Fruit fly (Drosophila melanogaster) whole organism, embryonic: ENCODE results near the gene Gga.

Experiments used
- Aef1 ChIP-seq: fragments of 200-800 bp; sonication (Bioruptor generic); IDR thresholded peaks from 3 replicates; pipeline ENCODE4 v1.3.6; 2022; ENCODE audit warnings: missing biosample characterization, missing genetic modification characterization
- B-H2 ChIP-seq: fragments of 200-800 bp; sonication (Bioruptor generic); optimal IDR thresholded peaks from 2 replicates; lab custom pipeline; 2018; ENCODE audit warnings: missing biosample characterization, mild to moderate bottlenecking, missing genetic modification characterization
- BEAF-32 ChIP-seq: fragments of 200-800 bp; sonication (Bioruptor generic); optimal IDR thresholded peaks from 3 replicates; lab custom pipeline; 2017; ENCODE audit warnings: missing biosample characterization, missing genetic modification characterization, mild to moderate bottlenecking, moderate library complexity, missing genetic modification reagents
- CG10267 ChIP-seq: fragments of 200-800 bp; sonication (Bioruptor generic); optimal IDR thresholded peaks from 2 replicates; lab custom pipeline; 2018; ENCODE audit warnings: missing biosample characterization, mild to moderate bottlenecking, missing genetic modification characterization, moderate library complexity
- CG12659 ChIP-seq: fragments of 200-800 bp; sonication (Bioruptor generic); optimal IDR thresholded peaks from 3 replicates; lab custom pipeline; 2017; ENCODE audit warnings: mild to moderate bottlenecking, missing biosample characterization, missing genetic modification reagents, missing genetic modification characterization
- CG12942 ChIP-seq: fragments of 200-800 bp; sonication (Bioruptor generic); optimal IDR thresholded peaks from 3 replicates; lab custom pipeline; 2016; ENCODE audit warnings: missing biosample characterization, missing genetic modification characterization
- CG14860 ChIP-seq: fragments of 200-800 bp; sonication (Bioruptor generic); IDR thresholded peaks from 3 replicates; pipeline ENCODE4 v1.3.6; 2022; ENCODE audit warnings: missing biosample characterization, missing genetic modification characterization; ENCODE audit not compliant: partially characterized antibody
- CG17829 ChIP-seq: fragments of 200-800 bp; optimal IDR thresholded peaks from 2 replicates; lab custom pipeline; 2019; ENCODE audit warnings: missing biosample characterization, mild to moderate bottlenecking, missing genetic modification characterization, moderate library complexity
- CG2116 ChIP-seq: fragments of 200-800 bp; sonication (Bioruptor generic); optimal IDR thresholded peaks from 3 replicates; lab custom pipeline; 2018; ENCODE audit warnings: missing biosample characterization, mild to moderate bottlenecking, missing genetic modification characterization
- CG2889 ChIP-seq: fragments of 200-800 bp; sonication (Bioruptor generic); IDR thresholded peaks from 3 replicates; pipeline ENCODE4 v1.3.6; 2022; ENCODE audit warnings: missing biosample characterization, missing genetic modification characterization
- CG34422 ChIP-seq: fragments of 200-800 bp; sonication (Bioruptor generic); IDR thresholded peaks from 3 replicates; pipeline ENCODE4 v1.3.6; 2022; ENCODE audit warnings: missing biosample characterization, missing genetic modification characterization
- CG42726 ChIP-seq: fragments of 200-800 bp; sonication (Bioruptor generic); IDR thresholded peaks from 2 replicates; pipeline ENCODE4 v1.3.6; 2022; ENCODE audit warnings: missing biosample characterization, missing genetic modification characterization; ENCODE audit not compliant: partially characterized antibody
- CG4360 ChIP-seq: fragments of 200-800 bp; sonication (Bioruptor generic); IDR thresholded peaks from 2 replicates; pipeline ENCODE4 v1.3.6; 2022; ENCODE audit warnings: missing biosample characterization, missing genetic modification characterization
- CG6791 ChIP-seq: fragments of 200-800 bp; sonication (Bioruptor generic); IDR thresholded peaks from 3 replicates; pipeline ENCODE4 v1.3.6; 2022; ENCODE audit warnings: missing biosample characterization, missing genetic modification characterization; ENCODE audit not compliant: partially characterized antibody
- CG7839 ChIP-seq: fragments of 200-800 bp; sonication (Bioruptor generic); optimal IDR thresholded peaks from 3 replicates; lab custom pipeline; 2018; ENCODE audit warnings: missing biosample characterization, mild to moderate bottlenecking, missing genetic modification characterization, moderate library complexity
- CG7928 ChIP-seq: fragments of 200-800 bp; sonication (Bioruptor generic); optimal IDR thresholded peaks from 2 replicates; lab custom pipeline; 2017; ENCODE audit warnings: missing biosample characterization, mild to moderate bottlenecking, missing genetic modification characterization
- CG8290 ChIP-seq, 3 experiments: fragments of 200-800 bp; sonication (Bioruptor generic); optimal IDR thresholded peaks; 2 replicates each; lab custom pipeline; 2016 to 2019; ENCODE audit warnings: missing biosample characterization in 3 of 3, missing genetic modification characterization in 3 of 3, mild to moderate bottlenecking in 2 of 3, moderate library complexity in 1 of 3
- CG8388 ChIP-seq: fragments of 200-800 bp; sonication (Bioruptor generic); optimal IDR thresholded peaks from 2 replicates; lab custom pipeline; 2019; ENCODE audit warnings: missing biosample characterization, mild to moderate bottlenecking, missing genetic modification characterization, moderate library complexity
- Chrac-16 ChIP-seq: fragments of 200-800 bp; sonication (Bioruptor generic); optimal IDR thresholded peaks from 3 replicates; lab custom pipeline; 2016; ENCODE audit warnings: missing biosample characterization, missing genetic modification characterization
- Dll ChIP-seq: fragments of 200-800 bp; sonication (Bioruptor generic); IDR thresholded peaks from 4 replicates; pipeline ENCODE4 v1.3.6; 2022; ENCODE audit warnings: missing biosample characterization, missing genetic modification characterization; ENCODE audit not compliant: partially characterized antibody
- Doc3 ChIP-seq: fragments of 200-800 bp; sonication (Bioruptor generic); IDR thresholded peaks from 3 replicates; pipeline ENCODE4 v1.3.6; 2022; ENCODE audit warnings: missing biosample characterization, missing genetic modification characterization; ENCODE audit not compliant: partially characterized antibody
- E2f2 ChIP-seq: fragments of 200-800 bp; sonication (Bioruptor generic); IDR thresholded peaks from 2 replicates; pipeline ENCODE4 v1.3.6; 2022; ENCODE audit warnings: missing biosample characterization, missing genetic modification characterization
- Fer1 ChIP-seq: fragments of 200-800 bp; sonication (Bioruptor generic); optimal IDR thresholded peaks from 2 replicates; lab custom pipeline; 2017; ENCODE audit warnings: missing biosample characterization, mild to moderate bottlenecking, missing genetic modification characterization
- H2.0 ChIP-seq: fragments of 200-800 bp; sonication (Bioruptor generic); IDR thresholded peaks from 2 replicates; pipeline ENCODE4 v1.3.6; 2022; ENCODE audit warnings: missing biosample characterization, missing genetic modification characterization
- HLH4C ChIP-seq: fragments of 200-800 bp; sonication (Bioruptor generic); IDR thresholded peaks from 3 replicates; pipeline ENCODE4 v1.3.6; 2022; ENCODE audit warnings: missing biosample characterization, missing genetic modification characterization; ENCODE audit not compliant: partially characterized antibody
- Hey ChIP-seq: fragments of 200-800 bp; sonication (Bioruptor generic); optimal IDR thresholded peaks from 3 replicates; lab custom pipeline; 2018; ENCODE audit warnings: missing biosample characterization, mild to moderate bottlenecking, missing genetic modification characterization
- HmgZ ChIP-seq: fragments of 200-800 bp; sonication (Bioruptor generic); optimal IDR thresholded peaks from 2 replicates; lab custom pipeline; 2018; ENCODE audit warnings: missing biosample characterization, mild to moderate bottlenecking, missing genetic modification characterization
- Hmr ChIP-seq: fragments of 200-800 bp; sonication (Bioruptor generic); optimal IDR thresholded peaks from 3 replicates; lab custom pipeline; 2017; ENCODE audit warnings: mild to moderate bottlenecking, missing biosample characterization, missing genetic modification reagents, missing genetic modification characterization
- MBD-R2 ChIP-seq: fragments of 200-800 bp; sonication (Bioruptor generic); IDR thresholded peaks from 2 replicates; pipeline ENCODE4 v1.3.6; 2022; ENCODE audit warnings: missing biosample characterization, missing genetic modification characterization
- Meics ChIP-seq: fragments of 200-800 bp; sonication (Bioruptor generic); optimal IDR thresholded peaks from 2 replicates; lab custom pipeline; 2017; ENCODE audit warnings: missing biosample characterization, mild to moderate bottlenecking, missing genetic modification characterization
- Myb ChIP-seq: fragments of 200-800 bp; sonication (Bioruptor generic); optimal IDR thresholded peaks from 2 replicates; lab custom pipeline; 2016; ENCODE audit warnings: missing biosample characterization, missing genetic modification characterization
- Tbp ChIP-seq: fragments of >200 bp; optimal IDR thresholded peaks from 2 replicates; lab custom pipeline; 2018; ENCODE audit warnings: missing biosample characterization, missing genetic modification characterization
- ash1 ChIP-seq: fragments of 200-800 bp; sonication (Bioruptor generic); optimal IDR thresholded peaks from 2 replicates; lab custom pipeline; 2018; ENCODE audit warnings: missing biosample characterization, mild to moderate bottlenecking, missing genetic modification characterization
- bbx ChIP-seq: fragments of 200-800 bp; sonication (Bioruptor generic); IDR thresholded peaks from 2 replicates; pipeline ENCODE4 v1.3.6; 2022; ENCODE audit warnings: missing biosample characterization, missing genetic modification characterization; ENCODE audit not compliant: partially characterized antibody
- dati ChIP-seq: fragments of 200-800 bp; sonication (Bioruptor generic); IDR thresholded peaks from 2 replicates; pipeline ENCODE4 v1.3.6; 2022; ENCODE audit warnings: missing biosample characterization, missing genetic modification characterization
- h ChIP-seq: fragments of >200 bp; optimal IDR thresholded peaks from 2 replicates; lab custom pipeline; 2017
- p53 ChIP-seq: fragments of 200-800 bp; sonication (Bioruptor generic); optimal IDR thresholded peaks from 2 replicates; lab custom pipeline; 2016; ENCODE audit warnings: missing biosample characterization, missing genetic modification characterization
- phol ChIP-seq: fragments of 200-800 bp; sonication (Bioruptor generic); optimal IDR thresholded peaks from 3 replicates; lab custom pipeline; 2018; ENCODE audit warnings: missing biosample characterization, mild to moderate bottlenecking, missing genetic modification characterization, moderate library complexity
- sd ChIP-seq: fragments of 200-800 bp; sonication (Bioruptor generic); optimal IDR thresholded peaks from 3 replicates; lab custom pipeline; 2018; ENCODE audit warnings: missing biosample characterization, mild to moderate bottlenecking, missing genetic modification characterization, moderate library complexity
- slou ChIP-seq: fragments of 200-800 bp; sonication (Bioruptor generic); optimal IDR thresholded peaks from 3 replicates; lab custom pipeline; 2016; ENCODE audit warnings: missing biosample characterization, missing genetic modification characterization
- sna ChIP-seq: fragments of 200-800 bp; sonication (Bioruptor generic); IDR thresholded peaks from 2 replicates; pipeline ENCODE4 v1.3.6; 2022; ENCODE audit warnings: missing biosample characterization, missing genetic modification characterization; ENCODE audit not compliant: partially characterized antibody
- sr ChIP-seq: fragments of 200-800 bp; sonication (Bioruptor generic); IDR thresholded peaks from 3 replicates; pipeline ENCODE4 v1.3.6; 2022; ENCODE audit warnings: missing biosample characterization, missing genetic modification characterization
- ssp ChIP-seq: fragments of 200-800 bp; sonication (Bioruptor generic); IDR thresholded peaks from 2 replicates; pipeline ENCODE4 v1.3.6; 2022; ENCODE audit warnings: missing biosample characterization, missing genetic modification characterization
- stc ChIP-seq: fragments of 200-800 bp; sonication (Bioruptor generic); IDR thresholded peaks from 2 replicates; pipeline ENCODE4 v1.3.6; 2022; ENCODE audit warnings: missing biosample characterization, missing genetic modification characterization
- tgo ChIP-seq: fragments of 200-800 bp; sonication (Bioruptor generic); IDR thresholded peaks from 3 replicates; pipeline ENCODE4 v1.3.6; 2022; ENCODE audit warnings: missing biosample characterization, missing genetic modification characterization
- tna ChIP-seq: fragments of 200-800 bp; sonication (Bioruptor generic); IDR thresholded peaks from 2 replicates; pipeline ENCODE4 v1.3.6; 2022; ENCODE audit warnings: missing biosample characterization, missing genetic modification characterization; ENCODE audit not compliant: partially characterized antibody
- unc-4 ChIP-seq: fragments of 200-800 bp; sonication (Bioruptor generic); IDR thresholded peaks from 2 replicates; pipeline ENCODE4 v1.3.6; 2022; ENCODE audit warnings: missing biosample characterization, missing genetic modification characterization; ENCODE audit not compliant: partially characterized antibody

Gene Gga

DNA sequence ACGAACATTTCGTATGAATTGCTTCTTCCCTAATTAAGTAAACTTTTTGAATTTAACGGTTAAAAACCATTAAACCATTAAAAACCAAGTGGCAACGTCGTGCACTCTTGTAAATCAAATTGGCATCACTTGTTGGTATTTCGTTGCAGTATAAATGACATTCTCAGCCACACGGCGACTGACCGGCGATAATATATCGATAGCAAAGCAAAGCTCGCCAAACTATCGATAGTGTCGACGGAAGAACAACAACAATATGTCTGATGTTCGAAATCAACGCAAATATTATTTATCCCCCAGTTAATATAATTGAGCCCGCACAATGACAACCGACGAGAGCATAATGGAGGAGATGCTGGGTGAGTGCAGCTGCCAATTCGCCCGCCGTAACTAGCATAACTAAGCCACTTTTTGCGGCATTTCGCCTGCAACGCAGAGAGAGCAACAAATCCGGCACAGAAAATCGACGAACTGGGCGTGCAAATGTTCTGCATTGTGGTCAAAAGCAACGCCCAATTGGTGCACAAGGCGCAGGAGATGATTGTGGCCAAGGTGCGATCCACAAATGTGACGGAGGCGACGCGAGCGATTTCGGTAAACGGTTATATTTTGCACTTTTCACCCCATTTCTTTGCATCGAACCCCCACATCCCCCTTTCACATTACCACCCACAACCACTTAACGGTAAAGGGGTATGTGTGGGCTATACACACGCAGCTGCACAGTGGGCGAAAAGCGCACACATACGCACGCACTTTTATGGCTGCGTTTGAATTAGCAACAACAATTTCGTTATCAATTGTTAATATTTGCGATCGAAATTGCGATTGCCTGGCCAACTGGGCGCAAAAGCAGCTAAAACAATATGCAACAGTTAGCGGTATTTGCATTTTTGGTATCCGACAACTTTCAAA, at the start of gene Gga:
Gene Gga (plus strand): TSS at position 213 of the 915 bp plus-strand sequence.
- TF ChIP-seq CG12942 (no peak), p53 (GFP tag; lab: Kevin White, UChicago) (no peak), Myb (GFP tag; lab: Kevin White, UChicago) (peak; percentile 98), unc-4 (GFP tag; lab: Robert Waterston, UW) (peak; percentile 92), CG7839 (tag; lab: Kevin White, UChicago) (no peak), tgo (GFP tag; lab: Robert Waterston, UW) (no peak), Hmr (no peak), CG4360 (peak; percentile 91), sr (0 out of 3 replicates have a peak, but pooled peaks have one; percentile 17), HmgZ (tag; lab: Kevin White, UChicago) (peak; percentile 41), CG42726 (GFP tag; lab: Robert Waterston, UW) (peak; percentile 92), Tbp (GFP tag; lab: Kevin White, UChicago) (no peak), tna (GFP tag; lab: Robert Waterston, UW) (peak; percentile 78), Fer1 (GFP tag; lab: Kevin White, UChicago) (no peak), CG8388 (no peak), CG2889 (GFP tag; lab: Robert Waterston, UW) (no peak), H2.0 (GFP tag; lab: Robert Waterston, UW) (0 out of 2 replicates have a peak, but pooled peaks have one; percentile 13), sna (GFP tag; lab: Robert Waterston, UW) (peak; percentile 82), stc (no peak), CG6791 (GFP tag; lab: Robert Waterston, UW) (peak; percentile 93), BEAF-32 (GFP tag; lab: Kevin White, UChicago) (peak; percentile 89), dati (GFP tag; lab: Robert Waterston, UW) (no peak), Dll (peak; percentile 87), B-H2 (peak; percentile 66), CG34422 (GFP tag; lab: Robert Waterston, UW) (peak; percentile 54; the same call in 1 of the 3 replicates), Chrac-16 (GFP tag; lab: Kevin White, UChicago) (no peak), CG8290 (GFP tag; optimal IDR thresholded peaks at IDR 0.05; lab: Kevin White, UChicago) (no peak), CG8290 (tag; optimal IDR thresholded peaks at IDR 0.05; lab: Kevin White, UChicago) (peak in 1 of 2 experiments; percentile 59), Aef1 (peak; percentile 58; the same call in 2 of the 3 replicates), E2f2 (GFP tag; lab: Robert Waterston, UW) (peak; percentile 69), bbx (peak; percentile 94), MBD-R2 (GFP tag; lab: Robert Waterston, UW) (peak; percentile 56), Hey (tag; lab: Kevin White, UChicago) (peak; percentile 78), CG7928 (GFP tag; lab: Kevin White, UChicago) (no peak), CG12659 (GFP tag; lab: Kevin White, UChicago) (peak; percentile 50), CG17829 (tag; lab: Kevin White, UChicago) (peak; percentile 34), CG2116 (GFP tag; lab: Kevin White, UChicago) (peak; percentile 51), slou (GFP tag; lab: Kevin White, UChicago) (no peak), ssp (GFP tag; lab: Robert Waterston, UW) (no peak), Meics (GFP tag; lab: Kevin White, UChicago) (no peak), sd (tag; lab: Kevin White, UChicago) (peak; percentile 19), ash1 (no peak), Doc3 (GFP tag; lab: Robert Waterston, UW) (peak; percentile 75), CG14860 (GFP tag; lab: Robert Waterston, UW) (peak; percentile 79), HLH4C (GFP tag; lab: Robert Waterston, UW) (peak; percentile 84), phol (tag; lab: Kevin White, UChicago) (peak; percentile 65), h (lab: Kevin White, UChicago) (no peak), CG10267 (peak; percentile 60)
